Fruit fly (Drosophila melanogaster) whole organism, embryonic: ENCODE measurements around the gene CG1575.
A peak's percentile ranks its signal among the peaks of the same experiment; 100 is the strongest.

Source experiments
- Abd-B ChIP-seq: fragments of 200-800 bp; sonication (Bioruptor generic); optimal IDR thresholded peaks from 2 replicates; lab custom pipeline; 2018; ENCODE audit warnings: missing biosample characterization, mild to moderate bottlenecking, missing genetic modification characterization, moderate library complexity
- B-H1 ChIP-seq: fragments of 200-800 bp; sonication (Bioruptor generic); IDR thresholded peaks from 3 replicates; pipeline ENCODE4 v1.3.6; 2022; ENCODE audit warnings: missing biosample characterization, missing genetic modification characterization
- CG1233 ChIP-seq: fragments of 200-800 bp; sonication (Bioruptor generic); optimal IDR thresholded peaks from 4 replicates; lab custom pipeline; 2018; ENCODE audit warnings: missing biosample characterization, mild to moderate bottlenecking, missing genetic modification characterization
- CG12942 ChIP-seq: fragments of 200-800 bp; sonication (Bioruptor generic); optimal IDR thresholded peaks from 3 replicates; lab custom pipeline; 2016; ENCODE audit warnings: missing biosample characterization, missing genetic modification characterization
- CG13296 ChIP-seq: fragments of 200-800 bp; sonication (Bioruptor generic); optimal IDR thresholded peaks from 3 replicates; lab custom pipeline; 2018; ENCODE audit warnings: missing biosample characterization, mild to moderate bottlenecking, missing genetic modification characterization
- CG13424 ChIP-seq: fragments of 200-800 bp; sonication (Bioruptor generic); optimal IDR thresholded peaks from 2 replicates; lab custom pipeline; 2019; ENCODE audit warnings: missing biosample characterization, mild to moderate bottlenecking, missing genetic modification characterization, moderate library complexity
- CG14050 ChIP-seq: fragments of 200-800 bp; sonication (Bioruptor generic); IDR thresholded peaks from 3 replicates; pipeline ENCODE4 v1.3.6; 2022; ENCODE audit warnings: missing biosample characterization, missing genetic modification characterization
- CG14667 ChIP-seq: fragments of 200-800 bp; sonication (Bioruptor generic); IDR thresholded peaks from 2 replicates; pipeline ENCODE4 v1.3.6; 2022; ENCODE audit warnings: missing biosample characterization, missing genetic modification characterization
- CG15601 ChIP-seq: fragments of 200-800 bp; sonication (Bioruptor generic); optimal IDR thresholded peaks from 3 replicates; lab custom pipeline; 2019; ENCODE audit warnings: missing biosample characterization, mild to moderate bottlenecking, missing genetic modification characterization, moderate library complexity
- CG1647 ChIP-seq: fragments of 200-800 bp; sonication (Bioruptor generic); optimal IDR thresholded peaks from 3 replicates; lab custom pipeline; 2016; ENCODE audit warnings: missing biosample characterization, missing genetic modification characterization
- CG17186 ChIP-seq: fragments of 200-800 bp; sonication (Bioruptor generic); optimal IDR thresholded peaks from 3 replicates; lab custom pipeline; 2017; ENCODE audit warnings: missing biosample characterization, missing genetic modification reagents, missing genetic modification characterization
- CG2202 ChIP-seq: fragments of 200-800 bp; sonication (Bioruptor generic); optimal IDR thresholded peaks from 2 replicates; lab custom pipeline; 2018; ENCODE audit warnings: missing biosample characterization, mild to moderate bottlenecking, missing genetic modification characterization
- CG2712 ChIP-seq: fragments of 200-800 bp; optimal IDR thresholded peaks from 3 replicates; lab custom pipeline; 2019; ENCODE audit warnings: missing biosample characterization, mild to moderate bottlenecking, missing genetic modification characterization, moderate library complexity
- CG30403 ChIP-seq: fragments of 200-800 bp; sonication (Bioruptor generic); optimal IDR thresholded peaks from 3 replicates; lab custom pipeline; 2016; ENCODE audit warnings: missing biosample characterization, missing genetic modification characterization
- CG30431 ChIP-seq: fragments of 200-800 bp; sonication (Bioruptor generic); optimal IDR thresholded peaks from 2 replicates; lab custom pipeline; 2017; ENCODE audit warnings: missing biosample characterization, missing genetic modification characterization
- CG34422 ChIP-seq: fragments of 200-800 bp; sonication (Bioruptor generic); IDR thresholded peaks from 3 replicates; pipeline ENCODE4 v1.3.6; 2022; ENCODE audit warnings: missing biosample characterization, missing genetic modification characterization
- CG4617 ChIP-seq: fragments of 200-800 bp; sonication (Bioruptor generic); optimal IDR thresholded peaks from 3 replicates; lab custom pipeline; 2016; ENCODE audit warnings: missing biosample characterization, missing genetic modification characterization, borderline replicate concordance
- CG5953 ChIP-seq: fragments of 200-800 bp; sonication (Bioruptor generic); IDR thresholded peaks from 2 replicates; pipeline ENCODE4 v1.3.6; 2022; ENCODE audit warnings: missing biosample characterization, missing genetic modification characterization
- CG6765 ChIP-seq: fragments of 200-800 bp; sonication (Bioruptor generic); optimal IDR thresholded peaks from 3 replicates; lab custom pipeline; 2017; ENCODE audit warnings: missing biosample characterization, mild to moderate bottlenecking, missing genetic modification characterization
- CG6791 ChIP-seq: fragments of 200-800 bp; sonication (Bioruptor generic); IDR thresholded peaks from 3 replicates; pipeline ENCODE4 v1.3.6; 2022; ENCODE audit warnings: missing biosample characterization, missing genetic modification characterization; ENCODE audit not compliant: partially characterized antibody
- CG9609 ChIP-seq: fragments of 200-800 bp; sonication (Bioruptor generic); optimal IDR thresholded peaks from 3 replicates; lab custom pipeline; 2016; ENCODE audit warnings: missing biosample characterization, missing genetic modification characterization
- Dref ChIP-seq: fragments of 200-800 bp; sonication (Bioruptor generic); IDR thresholded peaks from 2 replicates; pipeline ENCODE4 v1.3.6; 2022; ENCODE audit warnings: missing biosample characterization, missing genetic modification characterization
- Drgx ChIP-seq: fragments of 200-800 bp; sonication (Bioruptor generic); IDR thresholded peaks from 2 replicates; pipeline ENCODE4 v1.3.6; 2022; ENCODE audit warnings: missing biosample characterization, missing genetic modification characterization
- ERR ChIP-seq: fragments of 200-800 bp; sonication (Bioruptor generic); optimal IDR thresholded peaks from 2 replicates; lab custom pipeline; 2016; ENCODE audit warnings: missing biosample characterization, missing genetic modification characterization
- Fer3 ChIP-seq: fragments of 200-800 bp; sonication (Bioruptor generic); optimal IDR thresholded peaks from 2 replicates; lab custom pipeline; 2018; ENCODE audit warnings: missing biosample characterization, mild to moderate bottlenecking, missing genetic modification characterization, moderate library complexity
- H15 ChIP-seq: fragments of 200-800 bp; sonication (Bioruptor generic); IDR thresholded peaks from 3 replicates; pipeline ENCODE4 v1.3.6; 2022; ENCODE audit warnings: missing biosample characterization, missing genetic modification characterization
- Hey ChIP-seq: fragments of 200-800 bp; sonication (Bioruptor generic); optimal IDR thresholded peaks from 3 replicates; lab custom pipeline; 2018; ENCODE audit warnings: missing biosample characterization, mild to moderate bottlenecking, missing genetic modification characterization
- Hmr ChIP-seq: fragments of 200-800 bp; sonication (Bioruptor generic); optimal IDR thresholded peaks from 3 replicates; lab custom pipeline; 2017; ENCODE audit warnings: mild to moderate bottlenecking, missing biosample characterization, missing genetic modification reagents, missing genetic modification characterization
- Hr39 ChIP-seq: fragments of >200 bp; optimal IDR thresholded peaks from 2 replicates; lab custom pipeline; 2017
- MBD-R2 ChIP-seq: fragments of 200-800 bp; sonication (Bioruptor generic); IDR thresholded peaks from 2 replicates; pipeline ENCODE4 v1.3.6; 2022; ENCODE audit warnings: missing biosample characterization, missing genetic modification characterization
- Mes4 ChIP-seq: fragments of 200-800 bp; sonication (Bioruptor generic); optimal IDR thresholded peaks from 2 replicates; lab custom pipeline; 2016; ENCODE audit warnings: missing biosample characterization, missing genetic modification characterization
- Oli ChIP-seq: fragments of 200-800 bp; sonication (Bioruptor generic); optimal IDR thresholded peaks from 2 replicates; lab custom pipeline; 2018; ENCODE audit warnings: missing biosample characterization, mild to moderate bottlenecking, missing genetic modification characterization, moderate library complexity
- PHDP ChIP-seq: fragments of 200-800 bp; sonication (Bioruptor generic); optimal IDR thresholded peaks from 3 replicates; lab custom pipeline; 2018; ENCODE audit warnings: missing biosample characterization, mild to moderate bottlenecking, missing genetic modification characterization, moderate library complexity
- btn ChIP-seq: fragments of 200-800 bp; sonication (Bioruptor generic); optimal IDR thresholded peaks from 2 replicates; lab custom pipeline; 2016; ENCODE audit warnings: missing biosample characterization, missing genetic modification characterization
- cad ChIP-seq: fragments of >200 bp; optimal IDR thresholded peaks from 2 replicates; lab custom pipeline; 2017; ENCODE audit warnings: missing biosample characterization, missing genetic modification characterization
- cato ChIP-seq: fragments of 200-800 bp; sonication (Bioruptor generic); optimal IDR thresholded peaks from 2 replicates; lab custom pipeline; 2016; ENCODE audit warnings: missing biosample characterization, missing genetic modification characterization, borderline replicate concordance
- chif ChIP-seq, 2 experiments: fragments of 200-800 bp; sonication (Bioruptor generic); optimal IDR thresholded peaks; 3 replicates each; lab custom pipeline; 2016; ENCODE audit warnings: missing biosample characterization in 2 of 2, missing genetic modification characterization in 2 of 2
- chinmo ChIP-seq: fragments of 200-800 bp; sonication (Bioruptor generic); IDR thresholded peaks from 4 replicates; pipeline ENCODE4 v1.3.6; 2022; ENCODE audit warnings: missing biosample characterization, missing genetic modification characterization; ENCODE audit not compliant: partially characterized antibody
- corto ChIP-seq: fragments of 200-800 bp; sonication (Bioruptor generic); optimal IDR thresholded peaks from 2 replicates; lab custom pipeline; 2016; ENCODE audit warnings: missing biosample characterization, mild to moderate bottlenecking, missing genetic modification characterization, moderate library complexity
- fd64A ChIP-seq: fragments of 200-800 bp; sonication (Bioruptor generic); optimal IDR thresholded peaks from 3 replicates; lab custom pipeline; 2018; ENCODE audit warnings: missing biosample characterization, mild to moderate bottlenecking, missing genetic modification characterization
- her ChIP-seq: fragments of 200-800 bp; sonication (Bioruptor generic); optimal IDR thresholded peaks from 2 replicates; lab custom pipeline; 2016; ENCODE audit warnings: missing biosample characterization, missing genetic modification characterization
- klu ChIP-seq: fragments of 200-800 bp; sonication (Bioruptor generic); IDR thresholded peaks from 2 replicates; pipeline ENCODE4 v1.3.6; 2022; ENCODE audit warnings: missing biosample characterization, missing genetic modification characterization
- lbe ChIP-seq: fragments of 200-800 bp; sonication (Bioruptor generic); optimal IDR thresholded peaks from 2 replicates; lab custom pipeline; 2016; ENCODE audit warnings: missing biosample characterization, mild to moderate bottlenecking, missing genetic modification characterization
- onecut ChIP-seq: fragments of 200-800 bp; sonication (Bioruptor generic); IDR thresholded peaks from 2 replicates; pipeline ENCODE4 v1.3.6; 2022; ENCODE audit warnings: missing biosample characterization, missing genetic modification characterization
- phol ChIP-seq: fragments of 200-800 bp; sonication (Bioruptor generic); optimal IDR thresholded peaks from 3 replicates; lab custom pipeline; 2018; ENCODE audit warnings: missing biosample characterization, mild to moderate bottlenecking, missing genetic modification characterization, moderate library complexity
- rib ChIP-seq: fragments of 200-800 bp; sonication (Bioruptor generic); IDR thresholded peaks from 2 replicates; pipeline ENCODE4 v1.3.6; 2022; ENCODE audit warnings: missing biosample characterization, missing genetic modification characterization
- run ChIP-seq: fragments of 200-800 bp; sonication (Bioruptor generic); optimal IDR thresholded peaks from 3 replicates; lab custom pipeline; 2018; ENCODE audit warnings: missing biosample characterization, mild to moderate bottlenecking, missing genetic modification characterization
- sc ChIP-seq, 3 experiments: fragments of >200 bp in 2 of 3; fragments of 200-800 bp in 1 of 3; sonication (Bioruptor generic) in 1 of 3; optimal IDR thresholded peaks; 2 replicates in 2 of 3; 3 replicates in 1 of 3; lab custom pipeline; 2017; ENCODE audit warnings: mild to moderate bottlenecking in 1 of 3, missing biosample characterization in 1 of 3, missing genetic modification characterization in 1 of 3, missing genetic modification reagents in 1 of 3
- sens ChIP-seq: fragments of 200-800 bp; sonication (Bioruptor generic); peaks from one replicate; lab custom pipeline; 2016; ENCODE audit warnings: missing biosample characterization, missing genetic modification characterization
- tup ChIP-seq: fragments of 200-800 bp; sonication (Bioruptor generic); optimal IDR thresholded peaks from 2 replicates; lab custom pipeline; 2016; ENCODE audit warnings: missing biosample characterization, mild to moderate bottlenecking, missing genetic modification characterization, moderate library complexity
- zf30C ChIP-seq: fragments of 200-800 bp; sonication (Bioruptor generic); optimal IDR thresholded peaks from 3 replicates; lab custom pipeline; 2018; ENCODE audit warnings: missing biosample characterization, mild to moderate bottlenecking, missing genetic modification characterization

The CG1575 gene

dm6 chrX:8143537-8143936 is 26.7 kb downstream of the CG1575 start, which contains the start of gene CG17982 (continued):
- TF ChIP-seq CG4617 (GFP tag; lab: Kevin White, UChicago) (peak; percentile 61), CG15601 (peak; percentile 82), CG6765 (GFP tag; lab: Kevin White, UChicago) (peak; percentile 70), CG6791 (GFP tag; lab: Robert Waterston, UW) (no peak), CG1233 (GFP tag; lab: Kevin White, UChicago) (peak; percentile 83), CG1647 (GFP tag; lab: Kevin White, UChicago) (peak; percentile 62), Drgx (GFP tag; lab: Robert Waterston, UW) (peak; percentile 89), Abd-B (GFP tag; lab: Kevin White, UChicago) (peak; percentile 58), Dref (GFP tag; lab: Robert Waterston, UW) (no peak; the same call in 1 of the 2 replicates), Oli (tag; lab: Kevin White, UChicago) (peak; percentile 73), zf30C (peak; percentile 7), lbe (peak; percentile 88), cato (GFP tag; lab: Kevin White, UChicago) (peak; percentile 47), Fer3 (peak; percentile 88), CG13424 (tag; lab: Kevin White, UChicago) (peak; percentile 89), sc (optimal IDR thresholded peaks at IDR 0.05; lab: Kevin White, UChicago) (no peak), sc (GFP tag; optimal IDR thresholded peaks at IDR 0.05; lab: Kevin White, UChicago) (peak; percentile 18), CG30431 (peak; percentile 12), Hr39 (no peak), corto (peak; percentile 87), CG14050 (GFP tag; lab: Robert Waterston, UW) (peak; percentile 71), Hey (tag; lab: Kevin White, UChicago) (no peak), klu (GFP tag; lab: Robert Waterston, UW) (peak; percentile 71), chinmo (GFP tag; lab: Robert Waterston, UW) (no peak), CG14667 (GFP tag; lab: Robert Waterston, UW) (peak; percentile 44), tup (GFP tag; lab: Kevin White, UChicago) (peak; percentile 68), H15 (peak; percentile 64; the same call in 2 of the 3 replicates), CG13296 (peak; percentile 82), run (peak; percentile 66), her (peak; percentile 88), ERR (peak; percentile 70), onecut (GFP tag; lab: Robert Waterston, UW) (peak; percentile 65), Hmr (GFP tag; lab: Kevin White, UChicago) (no peak), B-H1 (GFP tag; lab: Robert Waterston, UW) (peak; percentile 67; the same call in 2 of the 3 replicates), rib (GFP tag; lab: Robert Waterston, UW) (peak; percentile 64; the same call in 1 of the 2 replicates), cad (GFP tag; lab: Kevin White, UChicago) (no peak), CG9609 (GFP tag; lab: Kevin White, UChicago) (peak; percentile 76), fd64A (GFP tag; lab: Kevin White, UChicago) (peak; percentile 45), MBD-R2 (GFP tag; lab: Robert Waterston, UW) (peak; percentile 80), CG5953 (GFP tag; lab: Robert Waterston, UW) (peak; percentile 59; the same call in 1 of the 2 replicates), PHDP (peak; percentile 90), sens (GFP tag; lab: Kevin White, UChicago) (peak; percentile 97), CG12942 (GFP tag; lab: Kevin White, UChicago) (peak; percentile 80), CG34422 (GFP tag; lab: Robert Waterston, UW) (peak; percentile 83), CG30403 (GFP tag; lab: Kevin White, UChicago) (peak; percentile 86), phol (peak; percentile 86), CG2712 (tag; lab: Kevin White, UChicago) (peak; percentile 87), Mes4 (GFP tag; lab: Kevin White, UChicago) (peak; percentile 81), btn (peak; percentile 73), CG17186 (peak; percentile 46), chif (GFP tag; optimal IDR thresholded peaks at IDR 0.05; lab: Kevin White, UChicago) (peak; percentile 68 to 81), CG2202 (tag; lab: Kevin White, UChicago) (peak; percentile 71)
